Worm (Caenorhabditis elegans) whole organism, L2 larva: Measurements from ENCODE around the gene F25H9.6.

Source experiments
- aly-2 ChIP-seq: fragments of 150-350 bp; optimal IDR thresholded peaks from 2 replicates; lab custom pipeline; 2014; ENCODE audit warnings: missing biosample characterization, missing genetic modification characterization
- zag-1 ChIP-seq: fragments of 150-350 bp; optimal IDR thresholded peaks from 2 replicates; lab custom pipeline; 2014; ENCODE audit warnings: missing biosample characterization, missing genetic modification characterization
- ztf-11 ChIP-seq: sonication (generic microtip); optimal IDR thresholded peaks from 2 replicates; lab custom pipeline; 2017; ENCODE audit warnings: missing biosample characterization, missing genetic modification characterization

DNA sequence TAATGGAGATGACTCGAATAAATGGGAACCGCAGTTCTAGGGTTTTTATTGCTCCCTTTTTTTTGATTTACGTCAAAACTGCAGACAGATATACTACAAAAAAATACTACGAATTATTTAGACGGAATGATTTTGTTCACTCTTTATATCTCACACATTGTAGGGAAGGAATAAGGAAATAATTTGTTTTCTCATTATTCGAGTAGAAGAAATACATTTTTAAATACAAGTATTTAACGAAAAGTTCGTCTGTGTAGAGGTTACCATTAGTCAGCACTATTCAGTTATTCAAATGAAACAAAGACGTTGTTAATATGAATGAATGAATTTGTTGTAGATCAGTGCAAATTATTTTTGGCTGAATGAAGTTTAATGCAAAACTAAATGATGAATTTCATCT, 41.4 kb downstream of the F25H9.6 start, which contains the start of gene srd-18:
- TF ChIP-seq aly-2 (tag; lab: Kevin White, UChicago) = no peak
- TF ChIP-seq ztf-11 (tag; lab: Kevin White, UChicago) = no peak
- TF ChIP-seq zag-1 (tag; lab: Kevin White, UChicago) = no peak
